Worm (Caenorhabditis elegans): ENCODE measurements around the gene sulp-2.

The sulp-2 gene

DNA sequence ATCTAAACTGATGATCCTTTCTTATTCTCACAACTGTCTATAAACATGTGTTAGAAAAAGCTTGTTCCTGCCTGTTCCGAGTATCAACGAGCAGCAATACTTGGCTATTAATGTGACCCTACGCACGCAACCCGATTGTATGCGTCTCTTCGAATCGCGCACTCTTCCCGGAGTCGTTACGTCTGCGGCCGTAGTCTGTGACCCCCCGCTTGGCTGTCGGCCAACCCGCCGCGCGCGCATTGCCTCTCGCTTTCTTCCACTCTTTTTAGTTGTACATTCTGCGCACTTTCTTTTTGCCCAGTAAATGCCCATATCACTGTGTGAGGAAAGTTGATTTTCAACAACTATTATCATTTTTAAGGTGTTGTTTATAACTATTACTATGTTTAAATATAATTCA, 7.3 kb downstream of the sulp-2 start:
- TF ChIP-seq zag-1 (tag; optimal IDR thresholded peaks at IDR 0.05) (no peak), isw-1 (GFP tag; IDR thresholded peaks at IDR 0.05) (no peak), nhr-20 (tag; optimal IDR thresholded peaks at IDR 0.05) (peak; percentile 56), skn-1 (tag; optimal IDR thresholded peaks at IDR 0.05) (peak; percentile 9), nhr-19 (GFP tag; conservative IDR thresholded peaks at IDR 0.05) (peak; percentile 50), xbp-1 (tag; optimal IDR thresholded peaks at IDR 0.05) (peak; percentile 46), ceh-90 (tag; optimal IDR thresholded peaks at IDR 0.05) (no peak), mdl-1 (tag; optimal IDR thresholded peaks at IDR 0.05) (peak in 1 of 2 experiments; percentile 36), lin-15B (tag; optimal IDR thresholded peaks at IDR 0.05) (no peak), nhr-47 (tag; optimal IDR thresholded peaks at IDR 0.05) (peak; percentile 53), egl-13 (tag; optimal IDR thresholded peaks at IDR 0.05) (peak; percentile 47), fkh-8 (tag; optimal IDR thresholded peaks at IDR 0.05) (peak; percentile 29), blmp-1 (tag; optimal IDR thresholded peaks at IDR 0.05) (peak; percentile 89), fos-1 (tag; optimal IDR thresholded peaks at IDR 0.05) (no peak), snu-23 (GFP tag; optimal IDR thresholded peaks at IDR 0.05) (peak; percentile 64), fkh-4 (tag; optimal IDR thresholded peaks at IDR 0.05; ENCODE audit: borderline replicate concordance) (peak; percentile 8), dsc-1 (tag; optimal IDR thresholded peaks at IDR 0.05) (peak; percentile 49), nhr-85 (tag) (peak; percentile 47), tbx-2 (tag; optimal IDR thresholded peaks at IDR 0.05) (peak; percentile 54), lsy-2 (tag; optimal IDR thresholded peaks at IDR 0.05) (peak; percentile 11 to 22), pag-3 (tag; optimal IDR thresholded peaks at IDR 0.05; ENCODE audit: borderline replicate concordance, insufficient read depth) (no peak), lin-35 (GFP tag; optimal IDR thresholded peaks at IDR 0.05) (no peak), rnt-1 (tag; optimal IDR thresholded peaks at IDR 0.05) (peak; percentile 64), elt-3 (tag; optimal IDR thresholded peaks at IDR 0.05) (no peak), vab-15 (tag; optimal IDR thresholded peaks at IDR 0.05) (no peak), lin-14 (GFP tag; optimal IDR thresholded peaks at IDR 0.05) (peak; percentile 86), swsn-7 (tag; optimal IDR thresholded peaks at IDR 0.05) (peak; percentile 48), efl-1 (optimal IDR thresholded peaks at IDR 0.05) (peak in 1 of 2 experiments; percentile 32), efl-1 (GFP tag; optimal IDR thresholded peaks at IDR 0.05 in 1 of 2) (no peak), ceh-82 (tag; optimal IDR thresholded peaks at IDR 0.05) (peak in 1 of 3 experiments; percentile 29), nhr-71 (tag; optimal IDR thresholded peaks at IDR 0.05) (peak; percentile 76), unc-86 (tag; optimal IDR thresholded peaks at IDR 0.05) (peak; percentile 61), unc-130 (tag; optimal IDR thresholded peaks at IDR 0.05) (peak; percentile 71), mep-1 (tag; optimal IDR thresholded peaks at IDR 0.05) (peak; percentile 29)

DNA sequence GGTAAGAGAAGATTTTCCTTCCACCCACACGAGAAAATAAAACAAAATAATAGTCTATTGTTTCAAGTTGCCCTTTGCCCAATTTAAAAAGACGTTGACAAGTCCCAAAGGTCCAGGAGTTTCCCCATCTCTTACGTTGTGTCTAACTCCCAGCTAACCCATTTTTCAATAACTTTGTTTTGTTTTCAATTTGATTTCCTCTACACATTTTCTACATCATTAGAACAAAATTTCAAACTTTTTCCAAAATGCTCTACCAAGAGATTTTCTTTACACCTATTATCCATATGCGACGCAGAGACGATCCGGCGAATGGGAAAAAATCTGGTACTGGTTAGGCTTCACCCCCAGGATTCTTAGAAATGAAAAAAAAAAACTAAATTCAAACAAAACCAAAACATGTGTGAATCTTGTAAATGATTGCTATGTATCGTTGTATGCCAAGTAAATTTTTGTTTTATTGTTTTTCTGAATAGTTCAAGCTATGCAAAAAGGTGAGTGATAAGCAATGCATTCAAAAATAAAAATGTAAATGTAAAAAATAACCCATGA, 19.3 kb downstream of the sulp-2 start:
- TF ChIP-seq fkh-4 (tag; optimal IDR thresholded peaks at IDR 0.05; ENCODE audit: borderline replicate concordance) (peak; percentile 85), nhr-85 (tag) (no peak), dsc-1 (tag; optimal IDR thresholded peaks at IDR 0.05) (peak; percentile 98), tbx-2 (tag; optimal IDR thresholded peaks at IDR 0.05) (peak; percentile 31), sptf-1 (tag; optimal IDR thresholded peaks at IDR 0.05) (no peak), mef-2 (tag; optimal IDR thresholded peaks at IDR 0.05) (no peak), hlh-4 (tag; optimal IDR thresholded peaks at IDR 0.05) (no peak), lin-14 (GFP tag; optimal IDR thresholded peaks at IDR 0.05) (peak; percentile 32), lsy-2 (tag; optimal IDR thresholded peaks at IDR 0.05) (no peak)

DNA sequence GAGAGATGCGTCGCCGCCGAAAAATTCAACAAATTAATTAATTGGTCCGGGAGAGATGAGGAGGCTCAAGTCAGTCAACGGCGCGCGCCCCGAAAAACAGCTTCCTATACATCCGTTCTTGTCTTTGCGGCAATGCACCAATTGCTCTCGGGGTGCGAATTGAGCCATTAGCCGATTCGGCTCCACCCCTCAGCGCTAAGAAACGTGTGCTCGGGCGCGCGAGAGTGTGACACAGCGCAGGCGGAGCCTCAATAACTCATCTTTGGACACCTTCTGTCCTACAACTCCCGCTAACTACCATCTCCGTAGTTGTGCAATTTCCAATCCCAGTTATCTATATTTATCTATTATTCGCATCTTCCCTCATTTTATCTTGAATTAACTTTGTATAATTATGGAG, 26.5 kb downstream of the sulp-2 start:
- no peak for TF ChIP-seq lin-35 (GFP tag; optimal IDR thresholded peaks at IDR 0.05)
- no peak for TF ChIP-seq nhr-28 (tag; optimal IDR thresholded peaks at IDR 0.05)
- TF ChIP-seq hpl-2 (GFP tag; optimal IDR thresholded peaks at IDR 0.05): no peak
- no peak for TF ChIP-seq nhr-85 (tag)
- TF ChIP-seq egl-27 (tag; optimal IDR thresholded peaks at IDR 0.05): no peak
- TF ChIP-seq lin-15B (tag; optimal IDR thresholded peaks at IDR 0.05): no peak
- no peak for TF ChIP-seq blmp-1 (tag; optimal IDR thresholded peaks at IDR 0.05)
- no peak for TF ChIP-seq isw-1 (GFP tag; IDR thresholded peaks at IDR 0.05)
- TF ChIP-seq skn-1 (tag; optimal IDR thresholded peaks at IDR 0.05): no peak
- no peak for TF ChIP-seq tlp-1 (tag; optimal IDR thresholded peaks at IDR 0.05)
- TF ChIP-seq ceh-8 (GFP tag; optimal IDR thresholded peaks at IDR 0.05): no peak
- no peak for TF ChIP-seq C04F5.9 (tag; optimal IDR thresholded peaks at IDR 0.05)
- TF ChIP-seq nhr-71 (tag; optimal IDR thresholded peaks at IDR 0.05): no peak
- TF ChIP-seq nhr-20 (tag; optimal IDR thresholded peaks at IDR 0.05): no peak
- TF ChIP-seq mef-2 (tag; optimal IDR thresholded peaks at IDR 0.05): no peak
- TF ChIP-seq mep-1 (tag; optimal IDR thresholded peaks at IDR 0.05): no peak
- TF ChIP-seq xbp-1 (tag; optimal IDR thresholded peaks at IDR 0.05): no peak
- no peak for TF ChIP-seq jun-1 (tag; optimal IDR thresholded peaks at IDR 0.05)
- TF ChIP-seq elt-2 (tag; optimal IDR thresholded peaks at IDR 0.05): no peak

Measured in whole organism, L1 larva.